Worm (Caenorhabditis elegans) whole organism, young adult: ENCODE measurements around the gene atx-3.
A peak's percentile ranks its signal among the peaks of the same experiment; 100 is the strongest.

Experiments
- B0019.2 ChIP-seq: fragments of 200-800 bp; sonication (Bioruptor generic); conservative IDR thresholded peaks from 2 replicates; pipeline ENCODE4 v1.3.6; 2022; ENCODE audit warnings: missing genetic modification reagents, missing genetic modification characterization, missing compliant biosample characterization
- B0035.1 ChIP-seq: sonication (generic microtip); optimal IDR thresholded peaks from 2 replicates; lab custom pipeline; 2016; ENCODE audit warnings: missing genetic modification characterization, mild to moderate bottlenecking, missing compliant biosample characterization, missing genotype, missing genetic modification reagents
- C06A6.2 ChIP-seq: fragments of 200-800 bp; sonication (Bioruptor generic); conservative IDR thresholded peaks from 2 replicates; pipeline ENCODE4 v1.3.6; 2022; ENCODE audit warnings: missing genetic modification characterization, missing compliant biosample characterization
- D2030.7 ChIP-seq: fragments of 200-800 bp; sonication (Bioruptor generic); IDR thresholded peaks from 2 replicates; pipeline ENCODE4 v1.3.6; 2022; ENCODE audit warnings: missing genetic modification reagents, missing genetic modification characterization, missing compliant biosample characterization
- F10E7.11 ChIP-seq: sonication (generic microtip); optimal IDR thresholded peaks from 2 replicates; lab custom pipeline; 2017; ENCODE audit warnings: mild to moderate bottlenecking, missing genetic modification characterization, moderate library complexity, missing compliant biosample characterization
- F23B12.7 ChIP-seq: sonication (generic microtip); optimal IDR thresholded peaks from 2 replicates; lab custom pipeline; 2017; ENCODE audit warnings: missing genetic modification characterization, mild to moderate bottlenecking, missing compliant biosample characterization, antibody characterized with exemption, moderate library complexity; ENCODE audit not compliant: insufficient read depth
- F37B4.10 ChIP-seq: fragments of 200-800 bp; sonication (Bioruptor generic); IDR thresholded peaks from 2 replicates; pipeline ENCODE4 v1.3.6; 2022; ENCODE audit warnings: missing genetic modification characterization, missing compliant biosample characterization
- F52B5.7 ChIP-seq: sonication (generic microtip); optimal IDR thresholded peaks from 2 replicates; lab custom pipeline; 2016; ENCODE audit warnings: mild to moderate bottlenecking, missing genetic modification characterization, missing compliant biosample characterization
- F57C9.4 ChIP-seq: sonication (generic microtip); optimal IDR thresholded peaks from 2 replicates; lab custom pipeline; 2017; ENCODE audit warnings: mild to moderate bottlenecking, missing genetic modification characterization, missing compliant biosample characterization
- K11D2.4 ChIP-seq: fragments of 200-800 bp; sonication (Bioruptor generic); IDR thresholded peaks from 2 replicates; pipeline ENCODE4 v1.3.6; 2022; ENCODE audit warnings: missing genetic modification reagents, missing genetic modification characterization, missing compliant biosample characterization
- Y53G8AR.9 ChIP-seq: fragments of 200-800 bp; sonication (Bioruptor generic); conservative IDR thresholded peaks from 2 replicates; pipeline ENCODE4 v1.3.6; 2022; ENCODE audit warnings: missing genetic modification reagents, missing genetic modification characterization, missing compliant biosample characterization
- Y56A3A.18 ChIP-seq: fragments of 200-800 bp; sonication (Bioruptor generic); IDR thresholded peaks from 2 replicates; pipeline ENCODE4 v1.3.6; 2022; ENCODE audit warnings: missing genetic modification reagents, missing genetic modification characterization, missing compliant biosample characterization
- Y67H2A.10 ChIP-seq: fragments of 200-800 bp; sonication (Bioruptor generic); conservative IDR thresholded peaks from 2 replicates; pipeline ENCODE4 v1.3.6; 2022; ENCODE audit warnings: missing genetic modification reagents, missing genetic modification characterization, missing compliant biosample characterization
- ZK185.1 ChIP-seq: sonication (generic microtip); optimal IDR thresholded peaks from 2 replicates; lab custom pipeline; 2016; ENCODE audit warnings: mild to moderate bottlenecking, missing genetic modification characterization, missing compliant biosample characterization; ENCODE audit not compliant: poor library complexity, severe bottlenecking
- aptf-3 ChIP-seq: fragments of 200-800 bp; sonication (Bioruptor generic); IDR thresholded peaks from 2 replicates; pipeline ENCODE4 v1.3.6; 2022; ENCODE audit warnings: missing genetic modification characterization, missing compliant biosample characterization
- attf-5 ChIP-seq: fragments of 200-800 bp; sonication (Bioruptor generic); optimal IDR thresholded peaks from 2 replicates; lab custom pipeline; 2018; ENCODE audit warnings: mild to moderate bottlenecking, missing genetic modification characterization, missing compliant biosample characterization
- bed-1 ChIP-seq: fragments of 200-800 bp; sonication (Bioruptor generic); IDR thresholded peaks from 2 replicates; pipeline ENCODE4 v1.3.6; 2022; ENCODE audit warnings: missing genetic modification reagents, missing genetic modification characterization, missing compliant biosample characterization
- bed-2 ChIP-seq: fragments of 200-800 bp; sonication (Bioruptor generic); IDR thresholded peaks from 2 replicates; pipeline ENCODE4 v1.3.6; 2022; ENCODE audit warnings: missing genetic modification reagents, missing genetic modification characterization, missing compliant biosample characterization
- ceh-100 ChIP-seq: fragments of 200-800 bp; sonication (Bioruptor generic); IDR thresholded peaks from 2 replicates; pipeline ENCODE4 v1.3.6; 2022; ENCODE audit warnings: missing genetic modification reagents, missing genetic modification characterization, missing compliant biosample characterization
- ceh-27 ChIP-seq: fragments of 200-800 bp; sonication (Bioruptor generic); optimal IDR thresholded peaks from 2 replicates; lab custom pipeline; 2018; ENCODE audit warnings: mild to moderate bottlenecking, missing genetic modification characterization, moderate library complexity, missing compliant biosample characterization
- ceh-91 ChIP-seq: fragments of 200-800 bp; sonication (Bioruptor generic); IDR thresholded peaks from 2 replicates; pipeline ENCODE4 v1.3.6; 2022; ENCODE audit warnings: missing genetic modification reagents, missing genetic modification characterization, missing compliant biosample characterization
- dox-1 ChIP-seq: fragments of 200-800 bp; sonication (Bioruptor generic); IDR thresholded peaks from 2 replicates; pipeline ENCODE4 v1.3.6; 2022; ENCODE audit warnings: missing genetic modification reagents, missing genetic modification characterization, missing compliant biosample characterization
- egl-18 ChIP-seq: fragments of 200-800 bp; sonication (Bioruptor generic); IDR thresholded peaks from 2 replicates; pipeline ENCODE4 v1.3.6; 2022; ENCODE audit warnings: missing genetic modification reagents, missing genetic modification characterization, missing compliant biosample characterization
- hmg-1.2 ChIP-seq: fragments of 200-800 bp; sonication (Bioruptor generic); IDR thresholded peaks from 2 replicates; pipeline ENCODE4 v1.3.6; 2022; ENCODE audit warnings: missing genetic modification reagents, missing genetic modification characterization, missing compliant biosample characterization
- lag-1 ChIP-seq: fragments of 200-800 bp; sonication (Bioruptor generic); IDR thresholded peaks from 2 replicates; pipeline ENCODE4 v1.3.6; 2022; ENCODE audit warnings: missing genetic modification reagents, missing genetic modification characterization, missing compliant biosample characterization
- lin-26 ChIP-seq: fragments of 200-800 bp; sonication (Bioruptor generic); IDR thresholded peaks from 2 replicates; pipeline ENCODE4 v1.3.6; 2022; ENCODE audit warnings: missing genetic modification reagents, missing genetic modification characterization, missing compliant biosample characterization
- lsl-1 ChIP-seq: fragments of 200-800 bp; sonication (Bioruptor generic); optimal IDR thresholded peaks from 2 replicates; lab custom pipeline; 2018; ENCODE audit warnings: mild to moderate bottlenecking, missing genetic modification characterization, moderate library complexity, missing compliant biosample characterization
- lsy-27 ChIP-seq: sonication (generic microtip); optimal IDR thresholded peaks from 2 replicates; lab custom pipeline; 2017; ENCODE audit warnings: missing genetic modification characterization, mild to moderate bottlenecking, missing compliant biosample characterization, antibody characterized with exemption, missing genotype, borderline replicate concordance; ENCODE audit not compliant: insufficient read depth
- madf-3 ChIP-seq: fragments of 200-800 bp; sonication (Bioruptor generic); IDR thresholded peaks from 2 replicates; pipeline ENCODE4 v1.3.6; 2022; ENCODE audit warnings: missing genetic modification reagents, missing genetic modification characterization, missing compliant biosample characterization
- madf-6 ChIP-seq: fragments of 200-800 bp; sonication (Bioruptor generic); IDR thresholded peaks from 2 replicates; pipeline ENCODE4 v1.3.6; 2022; ENCODE audit warnings: missing genetic modification reagents, missing genetic modification characterization, missing compliant biosample characterization
- madf-8 ChIP-seq: fragments of 200-800 bp; sonication (Bioruptor generic); conservative IDR thresholded peaks from 2 replicates; pipeline ENCODE4 v1.3.6; 2022; ENCODE audit warnings: missing genetic modification reagents, missing genetic modification characterization, missing compliant biosample characterization
- mel-28 ChIP-seq: sonication (generic microtip); optimal IDR thresholded peaks from 2 replicates; lab custom pipeline; 2016; ENCODE audit warnings: borderline replicate concordance, mild to moderate bottlenecking, missing genetic modification characterization, missing compliant biosample characterization
- nfya-1 ChIP-seq: sonication (generic microtip); optimal IDR thresholded peaks from 2 replicates; lab custom pipeline; 2017; ENCODE audit warnings: antibody characterized with exemption, missing compliant biosample characterization, missing genetic modification characterization, borderline replicate concordance; ENCODE audit not compliant: insufficient read depth
- nfya-2 ChIP-seq: fragments of 200-800 bp; sonication (Bioruptor generic); IDR thresholded peaks from 2 replicates; pipeline ENCODE4 v1.3.6; 2022; ENCODE audit warnings: missing genetic modification reagents, missing genetic modification characterization, missing compliant biosample characterization
- nfyb-1 ChIP-seq: fragments of 200-800 bp; sonication (Bioruptor generic); IDR thresholded peaks from 2 replicates; pipeline ENCODE4 v1.3.6; 2022; ENCODE audit warnings: missing genetic modification reagents, missing genetic modification characterization, missing compliant biosample characterization
- nhr-90 ChIP-seq: sonication (generic microtip); optimal IDR thresholded peaks from 2 replicates; lab custom pipeline; 2016; ENCODE audit warnings: missing genotype, mild to moderate bottlenecking, missing genetic modification characterization, missing compliant biosample characterization
- rec-8 ChIP-seq, 2 experiments: sonication (generic microtip); optimal IDR thresholded peaks; 2 replicates each; lab custom pipeline; 2016; ENCODE audit warnings: mild to moderate bottlenecking in 2 of 2, missing genetic modification characterization in 2 of 2, missing genetic modification reagents in 2 of 2, missing genotype in 2 of 2, missing biosample characterization in 1 of 2, missing compliant biosample characterization in 1 of 2, moderate library complexity in 1 of 2
- rpc-1 ChIP-seq, 2 experiments: fragments of 150-350 bp in 1 of 2; sonication (generic microtip) in 1 of 2; optimal IDR thresholded peaks; 2 replicates each; lab custom pipeline; 2014 to 2018; ENCODE audit warnings: missing biosample characterization in 1 of 2, missing genetic modification characterization in 1 of 2, missing genetic modification reagents in 1 of 2, missing genotype in 1 of 2
- sdz-38 ChIP-seq: sonication (generic microtip); optimal IDR thresholded peaks from 2 replicates; lab custom pipeline; 2016; ENCODE audit warnings: missing genotype, missing genetic modification characterization, missing compliant biosample characterization
- snpc-1.3 ChIP-seq: sonication (generic microtip); optimal IDR thresholded peaks from 2 replicates; lab custom pipeline; 2017; ENCODE audit warnings: missing genetic modification characterization, mild to moderate bottlenecking, missing compliant biosample characterization, antibody characterized with exemption, moderate library complexity, missing genotype, missing genetic modification reagents; ENCODE audit not compliant: insufficient read depth
- snpc-3.4 ChIP-seq: sonication (generic microtip); optimal IDR thresholded peaks from 2 replicates; lab custom pipeline; 2017; ENCODE audit warnings: missing genetic modification characterization, mild to moderate bottlenecking, missing compliant biosample characterization, antibody characterized with exemption, moderate library complexity, missing genotype, missing genetic modification reagents
- xnd-1 ChIP-seq: sonication (generic microtip); optimal IDR thresholded peaks from 2 replicates; lab custom pipeline; 2016; ENCODE audit warnings: missing genotype, missing genetic modification reagents, missing genetic modification characterization, missing compliant biosample characterization
- zim-3 ChIP-seq: sonication (generic microtip); optimal IDR thresholded peaks from 2 replicates; lab custom pipeline; 2017; ENCODE audit warnings: mild to moderate bottlenecking, missing genetic modification characterization, moderate library complexity, missing compliant biosample characterization
- ztf-22 ChIP-seq: fragments of 200-800 bp; sonication (Bioruptor generic); optimal IDR thresholded peaks from 2 replicates; lab custom pipeline; 2018; ENCODE audit warnings: mild to moderate bottlenecking, missing genetic modification characterization, moderate library complexity, missing compliant biosample characterization
- ztf-26 ChIP-seq: sonication (generic microtip); optimal IDR thresholded peaks from 2 replicates; lab custom pipeline; 2017; ENCODE audit warnings: missing genetic modification characterization, missing compliant biosample characterization
- ztf-3 ChIP-seq: fragments of 200-800 bp; sonication (Bioruptor generic); optimal IDR thresholded peaks from 2 replicates; lab custom pipeline; 2018; ENCODE audit warnings: mild to moderate bottlenecking, missing genetic modification characterization, missing compliant biosample characterization
- ztf-6 ChIP-seq: fragments of 200-800 bp; sonication (Bioruptor generic); IDR thresholded peaks from 2 replicates; pipeline ENCODE4 v1.3.6; 2022; ENCODE audit warnings: missing genetic modification reagents, missing genetic modification characterization, missing compliant biosample characterization

atx-3 gene

ce11 chrV:15547727-15548126 lies 29.5 kb downstream of the atx-3 start (continued):
- TF ChIP-seq madf-6, result peak; percentile 64
- no peak for TF ChIP-seq mel-28
- no peak for TF ChIP-seq nfyb-1 (GFP tag; lab: Robert Waterston, UW)
- TF ChIP-seq F52B5.7, result no peak
- no peak for TF ChIP-seq B0035.1
- 0 out of 2 replicates have a peak, but pooled peaks have one; percentile 54 for TF ChIP-seq madf-3 (GFP tag; lab: Robert Waterston, UW)
- peak; percentile 43 for TF ChIP-seq attf-5 (GFP tag; lab: Kevin White, UChicago)
- peak; percentile 68 for TF ChIP-seq nhr-90
- peak; percentile 16 to 43 for TF ChIP-seq rec-8 (tag; optimal IDR thresholded peaks at IDR 0.05; lab: Kevin White, UChicago)
- TF ChIP-seq snpc-3.4, result peak; percentile 58
- TF ChIP-seq lag-1 (GFP tag; lab: Robert Waterston, UW), result no peak
- 0 out of 2 replicates have a peak, but pooled peaks have one; percentile 59 for TF ChIP-seq Y56A3A.18 (GFP tag; lab: Robert Waterston, UW)
- no peak for TF ChIP-seq madf-8
- no peak for TF ChIP-seq B0019.2 (GFP tag; lab: Robert Waterston, UW)
- TF ChIP-seq Y53G8AR.9, result no peak
- TF ChIP-seq lsl-1 (GFP tag; lab: Kevin White, UChicago), result peak; percentile 42
- TF ChIP-seq F37B4.10 (GFP tag; lab: Robert Waterston, UW), result 0 out of 2 replicates have a peak, but pooled peaks have one; percentile 69
- TF ChIP-seq bed-1 (GFP tag; lab: Robert Waterston, UW), result no peak
- TF ChIP-seq snpc-1.3 (tag; lab: Kevin White, UChicago), result peak; percentile 16
- TF ChIP-seq ztf-22, result no peak
- TF ChIP-seq F23B12.7, result peak; percentile 25
- no peak for TF ChIP-seq nfya-1 (tag; lab: Kevin White, UChicago)
- no peak for TF ChIP-seq ztf-3 (GFP tag; lab: Kevin White, UChicago)
- TF ChIP-seq zim-3 (tag; lab: Kevin White, UChicago), result peak; percentile 13
- TF ChIP-seq Y67H2A.10, result no peak
- no peak for TF ChIP-seq xnd-1 (tag; lab: Kevin White, UChicago)
- TF ChIP-seq egl-18 (GFP tag; lab: Robert Waterston, UW), result no peak
- TF ChIP-seq K11D2.4 (GFP tag; lab: Robert Waterston, UW), result no peak
- no peak for TF ChIP-seq F57C9.4 (tag; lab: Kevin White, UChicago)
- no peak for TF ChIP-seq ceh-91 (GFP tag; lab: Robert Waterston, UW)
- TF ChIP-seq ceh-27 (GFP tag; lab: Kevin White, UChicago), result peak; percentile 15
- no peak for TF ChIP-seq ztf-6 (GFP tag; lab: Robert Waterston, UW)
- TF ChIP-seq C06A6.2 (GFP tag; lab: Robert Waterston, UW), result no peak
- TF ChIP-seq ceh-100 (GFP tag; lab: Robert Waterston, UW), result 0 out of 2 replicates have a peak, but pooled peaks have one; percentile 18
- peak; percentile 36; the same call in 1 of the 2 replicates for TF ChIP-seq D2030.7 (GFP tag; lab: Robert Waterston, UW)
- TF ChIP-seq lsy-27 (tag; lab: Kevin White, UChicago), result no peak
- no peak for TF ChIP-seq sdz-38 (tag; lab: Kevin White, UChicago)
- TF ChIP-seq ZK185.1 (tag; lab: Kevin White, UChicago), result peak; percentile 54
- no peak for TF ChIP-seq aptf-3 (GFP tag; lab: Robert Waterston, UW)
- TF ChIP-seq nfya-2 (GFP tag; lab: Robert Waterston, UW), result no peak
- no peak for TF ChIP-seq bed-2
- no peak; the same call in 1 of the 2 replicates for TF ChIP-seq hmg-1.2
- TF ChIP-seq F10E7.11 (tag; lab: Kevin White, UChicago), result no peak
- TF ChIP-seq rpc-1 (optimal IDR thresholded peaks at IDR 0.05; lab: Kevin White, UChicago), result peak; percentile 75
- TF ChIP-seq rpc-1 (tag; optimal IDR thresholded peaks at IDR 0.05; lab: Kevin White, UChicago), result peak; percentile 87
- peak; percentile 93 for TF ChIP-seq lin-26
- peak; percentile 23 for TF ChIP-seq ztf-26 (tag; lab: Kevin White, UChicago)
- TF ChIP-seq dox-1 (GFP tag; lab: Robert Waterston, UW), result peak; percentile 46; the same call in 1 of the 2 replicates
